Worm (Caenorhabditis elegans) whole organism, early embryonic: ENCODE data around the gene cka-1.
"Not testable (repeated sequence)": the region's sequence is repeated elsewhere in the genome, so short reads cannot be mapped to it uniquely, and the experiment has no call there.

ENCODE experiments used
- B0310.2 ChIP-seq: sonication (generic microtip); optimal IDR thresholded peaks from 2 replicates; lab custom pipeline; 2016; ENCODE audit warnings: mild to moderate bottlenecking, missing genetic modification characterization, missing compliant biosample characterization
- F13C5.2 ChIP-seq: sonication (generic microtip); optimal IDR thresholded peaks from 2 replicates; lab custom pipeline; 2017; ENCODE audit warnings: mild to moderate bottlenecking, missing genetic modification characterization, inconsistent platforms, missing compliant biosample characterization
- aly-1 ChIP-seq: sonication (generic microtip); optimal IDR thresholded peaks from 2 replicates; lab custom pipeline; 2016; ENCODE audit warnings: missing genetic modification characterization, missing compliant biosample characterization
- ama-1 ChIP-seq: fragments of 150-350 bp; optimal IDR thresholded peaks from 2 replicates; lab custom pipeline; 2014
- ceh-13 ChIP-seq: fragments of 200-800 bp; sonication (Bioruptor generic); optimal IDR thresholded peaks from 2 replicates; lab custom pipeline; 2018; ENCODE audit warnings: mild to moderate bottlenecking, missing genetic modification characterization, missing compliant biosample characterization
- ceh-36 ChIP-seq: sonication (generic microtip); optimal IDR thresholded peaks from 2 replicates; lab custom pipeline; 2016; ENCODE audit warnings: missing genetic modification characterization, inconsistent platforms, missing compliant biosample characterization
- ets-7 ChIP-seq: sonication (generic microtip); optimal IDR thresholded peaks from 2 replicates; lab custom pipeline; 2016; ENCODE audit warnings: missing genotype, missing genetic modification characterization, missing compliant biosample characterization
- flt-1 ChIP-seq: fragments of 200-800 bp; sonication (Bioruptor generic); IDR thresholded peaks from 2 replicates; pipeline ENCODE4 v1.3.6; 2022; ENCODE audit warnings: missing genetic modification characterization, missing compliant biosample characterization
- hmbx-1 ChIP-seq: sonication (generic microtip); optimal IDR thresholded peaks from 2 replicates; lab custom pipeline; 2016; ENCODE audit warnings: mild to moderate bottlenecking, missing genetic modification characterization, missing compliant biosample characterization
- hmg-4 ChIP-seq: fragments of 200-800 bp; sonication (Bioruptor generic); optimal IDR thresholded peaks from 2 replicates; lab custom pipeline; 2018; ENCODE audit warnings: mild to moderate bottlenecking, missing genetic modification characterization, missing compliant biosample characterization
- hnd-1 ChIP-seq: sonication (generic microtip); optimal IDR thresholded peaks from 2 replicates; lab custom pipeline; 2016; ENCODE audit warnings: missing genetic modification characterization, missing compliant biosample characterization
- pes-1 ChIP-seq: fragments of 200-800 bp; sonication (Bioruptor generic); IDR thresholded peaks from 2 replicates; pipeline ENCODE4 v1.3.6; 2022; ENCODE audit warnings: missing genetic modification reagents, missing genetic modification characterization, missing compliant biosample characterization
- scrt-1 ChIP-seq: fragments of 200-800 bp; sonication (Bioruptor generic); IDR thresholded peaks from 2 replicates; pipeline ENCODE4 v1.3.6; 2022; ENCODE audit warnings: missing genetic modification characterization, missing compliant biosample characterization
- sea-1 ChIP-seq: fragments of 200-800 bp; sonication (Bioruptor generic); conservative IDR thresholded peaks from 2 replicates; pipeline ENCODE4 v1.3.6; 2022; ENCODE audit warnings: missing genetic modification characterization, missing compliant biosample characterization
- tbx-11 ChIP-seq: fragments of 200-800 bp; sonication (Bioruptor generic); IDR thresholded peaks from 2 replicates; pipeline ENCODE4 v1.3.6; 2022; ENCODE audit warnings: missing genetic modification characterization, missing compliant biosample characterization
- tbx-37 ChIP-seq: fragments of 200-800 bp; sonication (Bioruptor generic); conservative IDR thresholded peaks from 2 replicates; pipeline ENCODE4 v1.3.6; 2022; ENCODE audit warnings: missing genetic modification reagents, missing genetic modification characterization, missing compliant biosample characterization
- tra-4 ChIP-seq: sonication (generic microtip); optimal IDR thresholded peaks from 2 replicates; lab custom pipeline; 2017; ENCODE audit warnings: missing genetic modification characterization, missing compliant biosample characterization

Gene cka-1

DNA sequence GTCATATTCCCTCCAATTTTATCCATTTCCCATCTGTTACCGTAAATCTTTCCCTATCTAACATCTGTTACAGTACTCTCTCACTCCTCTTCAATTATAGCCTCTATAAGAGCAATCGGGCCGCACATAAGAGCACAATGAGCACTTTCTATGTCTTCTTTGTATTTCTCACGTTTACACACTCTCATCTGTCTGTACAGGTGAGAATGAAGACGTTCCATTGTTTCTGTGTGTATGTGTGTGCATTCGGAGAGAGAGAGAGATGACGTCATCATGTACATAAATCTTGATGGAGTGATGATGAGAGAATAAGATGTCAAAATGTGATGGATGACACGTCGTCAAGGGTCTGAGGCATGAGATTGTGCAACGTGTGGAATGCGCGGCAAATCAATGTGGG, 33.4 kb upstream of the cka-1 start:
- no peak for TF ChIP-seq sea-1 (GFP tag; lab: Robert Waterston, UW)
- TF ChIP-seq F13C5.2 = no peak
- TF ChIP-seq aly-1 = no peak
- no peak for TF ChIP-seq ceh-36
- no peak for TF ChIP-seq ets-7
- TF ChIP-seq tbx-11 (GFP tag; lab: Robert Waterston, UW) = no peak
- no peak for TF ChIP-seq ceh-13
- TF ChIP-seq scrt-1 (GFP tag; lab: Robert Waterston, UW) = no peak

DNA sequence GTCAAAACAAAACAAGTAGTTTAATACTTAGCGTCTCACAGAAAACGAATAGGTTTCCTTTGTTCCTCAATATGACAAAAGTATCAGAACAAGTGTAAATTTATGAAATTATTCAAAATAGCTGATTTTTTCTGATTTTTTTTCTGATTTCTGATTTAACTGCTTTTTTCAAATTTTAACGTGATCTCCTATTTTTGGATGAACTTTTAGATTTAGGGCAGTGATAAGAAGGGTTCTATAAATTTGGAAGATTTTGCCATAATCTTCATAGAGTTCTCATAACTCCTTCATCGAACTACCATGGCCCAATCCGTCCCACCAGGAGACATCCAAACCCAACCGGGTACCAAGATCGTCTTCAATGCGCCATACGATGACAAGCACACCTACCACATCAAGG, 32.3 kb upstream of the cka-1 start, which contains the start of gene msp-78:
TSS of gene msp-78 (plus strand) at position 301 of the 400 bp plus-strand sequence.
- not testable (repeated sequence) for TF ChIP-seq tbx-37; hmbx-1; hnd-1 (tag; lab: Kevin White, UChicago)

DNA sequence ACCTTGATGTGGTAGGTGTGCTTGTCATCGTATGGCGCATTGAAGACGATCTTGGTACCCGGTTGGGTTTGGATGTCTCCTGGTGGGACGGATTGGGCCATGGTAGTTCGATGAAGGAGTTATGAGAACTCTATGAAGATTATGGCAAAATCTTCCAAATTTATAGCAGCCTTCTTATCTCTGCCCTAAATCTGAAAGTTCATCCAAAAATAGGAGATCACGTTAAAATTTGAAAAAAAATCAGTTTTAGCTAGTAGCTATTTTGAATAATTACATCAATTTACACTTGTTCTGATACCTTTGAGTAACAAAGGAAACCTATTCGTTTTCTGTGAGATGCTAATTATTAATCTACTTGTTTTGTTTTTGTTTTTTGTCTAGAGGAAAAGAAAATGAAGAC, 29.6 kb upstream of the cka-1 start, which contains the start of gene msp-79:
TSS of gene msp-79 (minus strand) at position 101 of the 400 bp plus-strand sequence.
- not testable (repeated sequence) for TF ChIP-seq pes-1, scrt-1, sea-1 (GFP tag; lab: Robert Waterston, UW)

DNA sequence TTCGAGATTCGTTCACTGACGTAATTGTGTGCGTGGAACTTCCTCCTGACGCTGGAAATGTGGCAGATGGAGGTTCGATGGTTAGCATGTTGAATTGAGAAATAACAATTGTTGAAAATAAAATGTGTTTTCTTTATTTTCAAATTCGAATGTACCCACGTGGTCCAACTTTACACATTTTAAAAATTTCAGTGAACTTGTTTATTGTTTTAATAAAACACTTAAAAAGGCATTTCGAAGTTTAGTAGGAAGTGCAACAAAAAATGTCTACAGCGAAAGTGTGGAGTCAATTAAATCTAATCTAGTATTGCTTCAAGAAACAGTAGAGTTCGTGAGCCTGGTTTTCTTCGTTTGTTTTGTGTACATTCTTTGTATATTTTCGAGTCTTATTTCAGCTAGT, 28.8 kb upstream of the cka-1 start, which contains the start of gene ssp-36:
TSS of gene ssp-36 (minus strand) at position 101 of the 400 bp plus-strand sequence.
- no peak for TF ChIP-seq B0310.2 (tag; lab: Kevin White, UChicago)
- TF ChIP-seq hmg-4 (GFP tag; lab: Kevin White, UChicago) = no peak
- no peak for TF ChIP-seq ceh-13
- no peak for TF ChIP-seq flt-1
- TF ChIP-seq ama-1 = no peak
- no peak for TF ChIP-seq ets-7
- no peak for TF ChIP-seq pes-1 (GFP tag; lab: Robert Waterston, UW)

DNA sequence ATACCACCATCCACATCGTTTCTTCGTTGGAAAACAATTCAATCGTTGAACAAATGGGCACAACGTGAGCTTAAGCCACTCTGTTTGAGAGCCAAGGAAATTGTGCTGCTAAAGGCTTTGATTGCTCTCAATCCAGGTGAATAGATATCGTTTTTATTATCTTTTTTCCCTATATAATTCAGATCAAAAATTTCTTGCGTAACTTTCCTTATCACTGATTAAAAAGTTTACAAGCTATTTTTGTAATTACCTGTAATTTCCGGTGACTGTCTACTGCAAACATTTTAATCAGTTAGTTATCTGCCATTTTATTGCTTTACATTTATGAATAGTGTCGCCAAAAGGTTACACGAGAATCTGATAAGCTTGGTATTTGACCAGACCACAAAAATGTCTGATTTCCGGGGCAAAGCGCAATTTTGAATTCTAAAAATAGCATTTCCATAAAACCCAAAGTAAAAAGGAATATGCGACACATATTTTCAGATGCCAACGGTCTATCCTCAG, 25.3 kb upstream of the cka-1 start:
- TF ChIP-seq tbx-11 (GFP tag; lab: Robert Waterston, UW) (no peak), tbx-37 (no peak), flt-1 (no peak), ceh-13 (no peak), hnd-1 (tag; lab: Kevin White, UChicago) (no peak), hmg-4 (GFP tag; lab: Kevin White, UChicago) (no peak), scrt-1 (GFP tag; lab: Robert Waterston, UW) (no peak), B0310.2 (tag; lab: Kevin White, UChicago) (no peak), pes-1 (GFP tag; lab: Robert Waterston, UW) (no peak), aly-1 (no peak), ets-7 (no peak), hmbx-1 (no peak), F13C5.2 (no peak), tra-4 (tag; lab: Kevin White, UChicago) (no peak), ceh-36 (no peak), sea-1 (GFP tag; lab: Robert Waterston, UW) (no peak)

DNA sequence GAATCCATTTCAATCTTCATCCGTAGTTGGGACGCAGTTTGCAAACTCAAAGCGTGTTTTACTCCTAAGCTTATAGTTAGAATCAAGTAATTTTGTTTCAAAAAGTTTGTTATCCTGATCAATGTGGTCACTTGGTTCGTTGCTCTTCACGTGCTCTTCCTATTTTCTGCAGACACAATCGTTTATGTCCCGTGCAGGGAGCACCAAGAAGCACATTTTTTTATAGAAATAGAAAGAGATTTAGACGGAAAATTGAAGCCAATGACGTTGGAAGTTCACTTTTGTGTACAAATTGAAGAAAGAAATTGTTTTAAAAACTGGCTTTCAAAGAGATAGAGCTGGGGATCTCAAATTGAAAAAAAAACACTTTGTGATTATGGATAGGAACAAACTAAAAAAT, 24.3 kb upstream of the cka-1 start:
- TF ChIP-seq ceh-13 = no peak
- TF ChIP-seq F13C5.2 = no peak
- no peak for TF ChIP-seq hmbx-1
- no peak for TF ChIP-seq hmg-4 (GFP tag; lab: Kevin White, UChicago)
- TF ChIP-seq tbx-37 = no peak
- no peak for TF ChIP-seq hnd-1 (tag; lab: Kevin White, UChicago)
- no peak for TF ChIP-seq ceh-36
- TF ChIP-seq ets-7 = no peak
- no peak for TF ChIP-seq flt-1
- TF ChIP-seq pes-1 (GFP tag; lab: Robert Waterston, UW) = no peak
- TF ChIP-seq tbx-11 (GFP tag; lab: Robert Waterston, UW) = no peak

DNA sequence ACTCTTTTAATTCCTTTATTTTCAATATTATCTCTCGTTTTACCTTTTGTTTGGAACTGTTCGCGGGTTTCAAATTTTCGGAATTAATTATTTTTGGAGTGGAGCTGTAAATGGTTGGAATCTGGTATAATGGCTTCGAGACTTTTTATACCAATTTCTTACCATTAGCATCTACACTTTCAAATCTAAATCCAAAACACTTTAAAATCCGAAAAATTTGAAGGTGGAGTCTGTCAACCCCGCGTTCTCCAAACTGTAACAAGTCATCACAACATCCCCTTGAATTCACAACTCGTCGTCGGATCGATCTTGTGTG, 20.0 kb upstream of the cka-1 start, which contains the start of gene nhr-97:
TSS of gene nhr-97 (plus strand) at position 217 of the 316 bp plus-strand sequence.
- no peak for TF ChIP-seq tbx-37
- TF ChIP-seq B0310.2 (tag; lab: Kevin White, UChicago) = no peak
- no peak for TF ChIP-seq aly-1
- no peak for TF ChIP-seq hmbx-1
- no peak for TF ChIP-seq scrt-1 (GFP tag; lab: Robert Waterston, UW)
- TF ChIP-seq hmg-4 (GFP tag; lab: Kevin White, UChicago) = no peak
- TF ChIP-seq flt-1 = no peak
- TF ChIP-seq ama-1 = no peak
- TF ChIP-seq pes-1 (GFP tag; lab: Robert Waterston, UW) = no peak
- TF ChIP-seq ceh-36 = no peak

DNA sequence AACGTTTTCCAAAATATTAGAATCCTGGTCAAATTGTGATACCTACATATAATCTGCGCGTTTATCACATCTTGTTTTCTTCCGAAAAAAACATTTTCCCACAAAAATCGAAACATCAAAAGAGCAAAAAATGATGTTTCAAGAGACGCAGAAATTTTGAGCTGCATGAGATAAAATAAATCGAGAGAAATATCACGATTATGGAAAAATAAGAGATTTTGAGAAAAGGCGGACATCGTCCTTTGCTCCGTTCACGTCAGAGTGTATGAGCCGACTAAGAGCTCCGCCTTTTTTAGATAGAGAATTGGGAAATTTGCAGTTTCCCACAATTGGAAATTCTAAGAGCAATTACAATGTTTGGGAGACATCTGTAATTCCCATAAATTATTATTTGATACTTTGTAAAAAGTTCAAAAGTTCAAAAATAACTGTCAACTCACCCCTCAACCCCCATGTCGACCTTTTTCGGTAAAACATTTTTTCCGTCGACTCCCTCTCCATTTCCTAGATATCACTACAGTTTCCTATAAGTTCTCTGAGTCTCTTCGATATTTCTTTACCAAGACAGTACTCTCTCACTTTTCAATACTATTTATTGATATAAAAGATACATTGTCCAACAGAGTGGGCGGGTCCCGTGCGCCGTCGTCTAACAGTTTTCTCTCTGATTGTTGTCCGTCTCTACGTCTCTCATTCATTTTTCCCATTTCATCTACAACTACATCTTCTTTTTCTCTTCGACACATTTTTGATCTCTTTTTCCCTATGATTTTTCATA, 19.4 kb upstream of the cka-1 start:
- TF ChIP-seq ets-7 (no peak), sea-1 (GFP tag; lab: Robert Waterston, UW) (no peak), pes-1 (GFP tag; lab: Robert Waterston, UW) (no peak), hmg-4 (GFP tag; lab: Kevin White, UChicago) (no peak), ceh-13 (no peak), B0310.2 (tag; lab: Kevin White, UChicago) (no peak), F13C5.2 (no peak), hmbx-1 (no peak), scrt-1 (GFP tag; lab: Robert Waterston, UW) (no peak), flt-1 (no peak), aly-1 (no peak), tbx-11 (GFP tag; lab: Robert Waterston, UW) (no peak), tra-4 (tag; lab: Kevin White, UChicago) (no peak), hnd-1 (tag; lab: Kevin White, UChicago) (no peak)
